Worm (Caenorhabditis elegans) whole organism, midembryonic: ENCODE data around the gene srz-11.

ENCODE experiments used
- ref-1 ChIP-seq: fragments of 200-800 bp; sonication (Bioruptor generic); conservative IDR thresholded peaks from 2 replicates; pipeline ENCODE4 v1.3.6; 2022; ENCODE audit warnings: missing genetic modification reagents, missing genetic modification characterization, missing compliant biosample characterization
- ztf-23 ChIP-seq: fragments of 200-800 bp; sonication (Bioruptor generic); IDR thresholded peaks from 2 replicates; pipeline ENCODE4 v1.3.6; 2022; ENCODE audit warnings: missing genetic modification reagents, missing genetic modification characterization, missing compliant biosample characterization

DNA sequence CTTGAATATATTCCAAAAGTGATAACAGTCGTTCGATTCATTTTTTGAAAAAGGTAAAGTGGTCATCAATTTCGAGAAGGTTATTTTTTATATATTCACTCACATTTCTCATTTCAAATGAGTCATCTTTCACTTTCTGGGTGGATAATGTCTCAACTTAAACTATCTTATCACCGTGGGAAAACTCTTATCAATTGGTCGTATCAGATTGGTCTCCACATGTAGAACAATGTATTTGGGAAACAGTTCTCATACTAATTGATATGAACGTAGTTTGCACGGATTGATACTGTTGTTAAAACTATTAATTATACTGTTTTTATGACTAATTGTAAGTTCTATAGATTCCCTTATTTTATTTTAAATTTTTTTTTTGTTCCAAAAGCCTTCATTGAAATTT lies 29.1 kb upstream of the srz-11 start:
- no peak for TF ChIP-seq ref-1 (GFP tag; lab: Robert Waterston, UW)
- TF ChIP-seq ztf-23, result no peak
